Fruit fly (Drosophila melanogaster) whole organism, wandering third instar larva: Measurements from ENCODE around the gene CG43925.

Experiments
- Abd-B ChIP-seq: fragments of >200 bp; optimal IDR thresholded peaks from 2 replicates; lab custom pipeline; 2017; ENCODE audit warnings: missing biosample characterization, missing genetic modification characterization
- CG32264 ChIP-seq: fragments of 200-800 bp; sonication (Bioruptor generic); optimal IDR thresholded peaks from 2 replicates; lab custom pipeline; 2016; ENCODE audit warnings: missing biosample characterization, missing genetic modification characterization
- CG9705 ChIP-seq: fragments of 200-800 bp; sonication (Bioruptor generic); optimal IDR thresholded peaks from 2 replicates; lab custom pipeline; 2018; ENCODE audit warnings: missing biosample characterization, mild to moderate bottlenecking, missing genetic modification characterization
- CrebA ChIP-seq: fragments of 200-800 bp; sonication (Bioruptor generic); optimal IDR thresholded peaks from 2 replicates; lab custom pipeline; 2016; ENCODE audit warnings: missing biosample characterization, mild to moderate bottlenecking, missing genetic modification characterization, borderline replicate concordance
- Dfd ChIP-seq: fragments of >200 bp; optimal IDR thresholded peaks from 2 replicates; lab custom pipeline; 2017; ENCODE audit warnings: missing biosample characterization, missing genetic modification characterization
- Dif ChIP-seq: fragments of 200-275, 200-300 bp; sonication (Bioruptor generic); optimal IDR thresholded peaks from 2 replicates; lab custom pipeline; 2018; ENCODE audit warnings: missing biosample characterization, missing genetic modification characterization; ENCODE audit not compliant: partially characterized antibody
- GATAd ChIP-seq: sonication (Bioruptor generic); optimal IDR thresholded peaks from 2 replicates; lab custom pipeline; 2016; ENCODE audit warnings: missing biosample characterization, missing genetic modification characterization
- HLH106 ChIP-seq: fragments of 200-800 bp; optimal IDR thresholded peaks from 3 replicates; lab custom pipeline; 2019; ENCODE audit warnings: missing biosample characterization, mild to moderate bottlenecking, missing genetic modification characterization, moderate library complexity
- Hnf4 ChIP-seq: fragments of 200-800 bp; sonication (Bioruptor generic); optimal IDR thresholded peaks from 2 replicates; lab custom pipeline; 2016; ENCODE audit warnings: missing biosample characterization, mild to moderate bottlenecking, missing genetic modification characterization
- Hr78 ChIP-seq: fragments of >200 bp; optimal IDR thresholded peaks from 2 replicates; lab custom pipeline; 2017; ENCODE audit warnings: missing biosample characterization, missing genetic modification characterization
- Hr83 ChIP-seq: fragments of 200-300 bp; sonication (Bioruptor generic); optimal IDR thresholded peaks from 2 replicates; lab custom pipeline; 2016; ENCODE audit warnings: missing biosample characterization, mild to moderate bottlenecking, missing genetic modification characterization, moderate library complexity; ENCODE audit not compliant: poor library complexity, severe bottlenecking
- Jra ChIP-seq: sonication (Bioruptor generic); optimal IDR thresholded peaks from 2 replicates; lab custom pipeline; 2016; ENCODE audit warnings: missing biosample characterization, missing genetic modification characterization
- Mio ChIP-seq: sonication (Bioruptor generic); optimal IDR thresholded peaks from 2 replicates; lab custom pipeline; 2016; ENCODE audit warnings: missing biosample characterization, missing genetic modification characterization
- Myc ChIP-seq: fragments of >200 bp; optimal IDR thresholded peaks from 2 replicates; lab custom pipeline; 2017
- N ChIP-seq: fragments of >200 bp; optimal IDR thresholded peaks from 2 replicates; lab custom pipeline; 2018; ENCODE audit warnings: missing biosample characterization, missing external identifiers, missing genetic modification characterization
- OdsH ChIP-seq: fragments of 200-800 bp; sonication (Bioruptor generic); optimal IDR thresholded peaks from 2 replicates; lab custom pipeline; 2016; ENCODE audit warnings: missing biosample characterization, mild to moderate bottlenecking, missing genetic modification characterization
- Rel ChIP-seq, 2 experiments: fragments of 200-800 bp; sonication (Bioruptor generic) in 1 of 2; optimal IDR thresholded peaks; 2 replicates in 1 of 2; 3 replicates in 1 of 2; lab custom pipeline; 2016 to 2019; ENCODE audit warnings: mild to moderate bottlenecking in 2 of 2, missing biosample characterization in 2 of 2, missing genetic modification characterization in 2 of 2, moderate library complexity in 1 of 2
- Sp1 ChIP-seq: fragments of 200-800 bp; sonication (Bioruptor generic); optimal IDR thresholded peaks from 3 replicates; lab custom pipeline; 2019; ENCODE audit warnings: missing biosample characterization, mild to moderate bottlenecking, missing genetic modification characterization, moderate library complexity
- Vsx2 ChIP-seq: fragments of 200-300, 225-300 bp; sonication (Bioruptor generic); optimal IDR thresholded peaks from 2 replicates; lab custom pipeline; 2018; ENCODE audit warnings: missing biosample characterization, missing genetic modification characterization; ENCODE audit not compliant: partially characterized antibody
- br ChIP-seq: fragments of 200-800 bp; sonication (Bioruptor generic); optimal IDR thresholded peaks from 2 replicates; lab custom pipeline; 2016; ENCODE audit warnings: missing biosample characterization, missing genetic modification characterization
- brk ChIP-seq: fragments of 200-800 bp; sonication (Bioruptor generic); optimal IDR thresholded peaks from 2 replicates; lab custom pipeline; 2016; ENCODE audit warnings: missing biosample characterization, mild to moderate bottlenecking, missing genetic modification characterization
- dl ChIP-seq, 2 experiments: fragments of 175-275, 200-275 bp in 1 of 2; fragments of 200-275 bp in 1 of 2; sonication (Bioruptor generic); optimal IDR thresholded peaks; lab custom pipeline; 2018; ENCODE audit warnings: mild to moderate bottlenecking in 2 of 2, missing biosample characterization in 2 of 2, missing genetic modification characterization in 2 of 2, moderate library complexity in 2 of 2; ENCODE audit not compliant: partially characterized antibody in 2 of 2, insufficient read depth in 1 of 2
- dmrt93B ChIP-seq: fragments of 200-800 bp; sonication (Bioruptor generic); optimal IDR thresholded peaks from 2 replicates; lab custom pipeline; 2018; ENCODE audit warnings: missing biosample characterization, mild to moderate bottlenecking, missing genetic modification characterization
- dsf ChIP-seq: sonication (Bioruptor generic); optimal IDR thresholded peaks from 2 replicates; lab custom pipeline; 2016; ENCODE audit warnings: missing biosample characterization, missing genetic modification characterization, borderline replicate concordance
- ey ChIP-seq: fragments of 200-800 bp; sonication (Bioruptor generic); optimal IDR thresholded peaks from 2 replicates; lab custom pipeline; 2016; ENCODE audit warnings: missing biosample characterization, missing genetic modification characterization
- foxo ChIP-seq, 2 experiments: fragments of 200-800 bp; sonication (Bioruptor generic); optimal IDR thresholded peaks; 2 replicates in 1 of 2; 3 replicates in 1 of 2; lab custom pipeline; 2016 to 2017; ENCODE audit warnings: missing biosample characterization in 2 of 2, missing genetic modification characterization in 2 of 2
- fru ChIP-seq: fragments of 200-800 bp; sonication (Bioruptor generic); optimal IDR thresholded peaks from 3 replicates; lab custom pipeline; 2016; ENCODE audit warnings: missing biosample characterization, mild to moderate bottlenecking, missing genetic modification characterization
- h ChIP-seq: fragments of 200-800 bp; sonication (Bioruptor generic); optimal IDR thresholded peaks from 3 replicates; lab custom pipeline; 2016; ENCODE audit warnings: missing biosample characterization, mild to moderate bottlenecking, missing genetic modification characterization
- jim ChIP-seq: fragments of 175-275, 200-325 bp; sonication (Bioruptor generic); optimal IDR thresholded peaks from 2 replicates; lab custom pipeline; 2016; ENCODE audit warnings: missing biosample characterization, mild to moderate bottlenecking, missing genetic modification characterization
- lola ChIP-seq: fragments of >200 bp; optimal IDR thresholded peaks from 2 replicates; lab custom pipeline; 2017; ENCODE audit warnings: missing biosample characterization, missing genetic modification characterization
- pan ChIP-seq: fragments of >200 bp; optimal IDR thresholded peaks from 2 replicates; lab custom pipeline; 2017
- psq ChIP-seq: fragments of 200-800 bp; sonication (Bioruptor generic); optimal IDR thresholded peaks from 3 replicates; lab custom pipeline; 2017; ENCODE audit warnings: missing biosample characterization, mild to moderate bottlenecking, missing genetic modification characterization, moderate library complexity
- rgr ChIP-seq: fragments of 200-800 bp; sonication (Bioruptor generic); optimal IDR thresholded peaks from 3 replicates; lab custom pipeline; 2016; ENCODE audit warnings: missing biosample characterization, mild to moderate bottlenecking, missing genetic modification characterization
- sage ChIP-seq: fragments of 200-800 bp; sonication (Bioruptor generic); optimal IDR thresholded peaks from 2 replicates; lab custom pipeline; 2016; ENCODE audit warnings: missing biosample characterization, mild to moderate bottlenecking, missing genetic modification characterization
- sv ChIP-seq: fragments of 200-800 bp; sonication (Bioruptor generic); optimal IDR thresholded peaks from 3 replicates; lab custom pipeline; 2016; ENCODE audit warnings: missing biosample characterization, missing genetic modification characterization
- tai ChIP-seq: sonication (Bioruptor generic); optimal IDR thresholded peaks from 2 replicates; lab custom pipeline; 2016; ENCODE audit warnings: missing biosample characterization, missing genetic modification characterization
- usp ChIP-seq: fragments of >200 bp; optimal IDR thresholded peaks from 2 replicates; lab custom pipeline; 2017; ENCODE audit warnings: missing biosample characterization, missing genetic modification characterization
- woc ChIP-seq: sonication (Bioruptor generic); optimal IDR thresholded peaks from 2 replicates; lab custom pipeline; 2016; ENCODE audit warnings: missing biosample characterization, mild to moderate bottlenecking, missing genetic modification characterization

CG43925 gene

DNA sequence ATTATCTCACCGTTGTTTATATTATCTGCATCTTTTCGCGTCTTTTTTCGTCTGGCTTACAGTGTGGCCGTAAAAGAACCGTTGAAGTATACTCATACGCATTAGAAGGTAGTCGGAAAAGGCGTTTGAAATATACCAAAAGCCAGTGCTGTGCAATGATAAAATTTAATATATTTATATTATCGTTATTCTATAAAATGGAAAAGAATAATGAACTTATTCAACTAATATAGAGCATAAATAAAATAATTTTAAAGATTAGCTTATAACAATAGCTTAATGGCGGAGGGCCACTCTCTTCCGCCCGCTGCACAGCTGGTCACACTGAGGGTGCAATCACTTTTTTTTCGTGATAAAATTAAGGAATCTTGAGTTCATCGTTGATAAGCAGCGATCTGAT, 15.7 kb downstream of the CG43925 start, which contains the start of the genes CG16974 and Edem2:
TSS of gene CG16974 (minus strand) at position 86 of the 400 bp plus-strand sequence.
TSS of gene Edem2 (plus strand) at position 308 of the 400 bp plus-strand sequence.
- TF ChIP-seq dmrt93B (GFP tag; lab: Kevin White, UChicago): no peak
- TF ChIP-seq sage: no peak
- TF ChIP-seq tai (GFP tag; lab: Kevin White, UChicago): no peak
- no peak for TF ChIP-seq Sp1 (GFP tag; lab: Kevin White, UChicago)
- TF ChIP-seq lola (GFP tag; lab: Kevin White, UChicago): no peak
- no peak for TF ChIP-seq br (GFP tag; lab: Kevin White, UChicago)
- no peak for TF ChIP-seq CG32264 (GFP tag; lab: Kevin White, UChicago)
- TF ChIP-seq Dfd: no peak
- no peak for TF ChIP-seq Hr78
- no peak for TF ChIP-seq dsf
- TF ChIP-seq foxo (GFP tag; optimal IDR thresholded peaks at IDR 0.05; lab: Kevin White, UChicago): peak in 1 of 2 experiments; percentile 88
- TF ChIP-seq woc (GFP tag; lab: Kevin White, UChicago): no peak
- TF ChIP-seq Vsx2 (GFP tag; lab: Kevin White, UChicago): no peak
- TF ChIP-seq Hr83 (GFP tag; lab: Kevin White, UChicago): peak; percentile 49
- no peak for TF ChIP-seq HLH106 (tag; lab: Kevin White, UChicago)
- no peak for TF ChIP-seq rgr (GFP tag; lab: Kevin White, UChicago)
- no peak for TF ChIP-seq dl (GFP tag; optimal IDR thresholded peaks at IDR 0.05; lab: Kevin White, UChicago; ENCODE audit: insufficient read depth in 1 of 2, partially characterized antibody in 2 of 2)
- no peak for TF ChIP-seq jim (GFP tag; lab: Kevin White, UChicago)
- TF ChIP-seq psq: peak; percentile 76
- no peak for TF ChIP-seq Abd-B
- no peak for TF ChIP-seq Hnf4 (GFP tag; lab: Kevin White, UChicago)
- no peak for TF ChIP-seq CrebA (GFP tag; lab: Kevin White, UChicago)
- TF ChIP-seq sv (GFP tag; lab: Kevin White, UChicago): peak; percentile 63
- TF ChIP-seq usp: no peak
- TF ChIP-seq OdsH: no peak
- no peak for TF ChIP-seq Rel (GFP tag; optimal IDR thresholded peaks at IDR 0.05; lab: Kevin White, UChicago)
- TF ChIP-seq Rel (tag; optimal IDR thresholded peaks at IDR 0.05; lab: Kevin White, UChicago): peak; percentile 72
- TF ChIP-seq Mio (GFP tag; lab: Kevin White, UChicago): no peak
- TF ChIP-seq Jra (GFP tag; lab: Kevin White, UChicago): no peak
- no peak for TF ChIP-seq Myc (lab: Kevin White, UChicago)
- no peak for TF ChIP-seq N (GFP tag; lab: Kevin White, UChicago)
- peak; percentile 63 for TF ChIP-seq ey (GFP tag; lab: Kevin White, UChicago)
- TF ChIP-seq Dif (GFP tag; lab: Kevin White, UChicago): no peak
- TF ChIP-seq pan (lab: Kevin White, UChicago): no peak
- no peak for TF ChIP-seq brk (GFP tag; lab: Kevin White, UChicago)
- peak; percentile 58 for TF ChIP-seq CG9705 (GFP tag; lab: Kevin White, UChicago)
- TF ChIP-seq GATAd (GFP tag; lab: Kevin White, UChicago): peak; percentile 41
- TF ChIP-seq fru (GFP tag; lab: Kevin White, UChicago): no peak
- TF ChIP-seq h: no peak

- TF ChIP-seq CG9705 (GFP tag; lab: Kevin White, UChicago) (no peak), GATAd (GFP tag; lab: Kevin White, UChicago) (no peak), CG32264 (GFP tag; lab: Kevin White, UChicago) (no peak), Rel (GFP tag; optimal IDR thresholded peaks at IDR 0.05; lab: Kevin White, UChicago) (no peak), Rel (tag; optimal IDR thresholded peaks at IDR 0.05; lab: Kevin White, UChicago) (no peak), sage (no peak), dmrt93B (GFP tag; lab: Kevin White, UChicago) (no peak), sv (GFP tag; lab: Kevin White, UChicago) (no peak), tai (GFP tag; lab: Kevin White, UChicago) (no peak), Hr78 (no peak), fru (GFP tag; lab: Kevin White, UChicago) (no peak), rgr (GFP tag; lab: Kevin White, UChicago) (no peak), Mio (GFP tag; lab: Kevin White, UChicago) (no peak), psq (no peak), brk (GFP tag; lab: Kevin White, UChicago) (no peak), Vsx2 (GFP tag; lab: Kevin White, UChicago) (no peak), Abd-B (no peak), dsf (no peak)
Observed at dm6 chr2L:13195822-13196221, 19.6 kb downstream of the CG43925 start.
